Worm (Caenorhabditis elegans): Measurements from ENCODE around the gene F53G2.1.
A peak's percentile ranks its signal among the peaks of the same experiment; 100 is the strongest.

Gene F53G2.1

ce11 chrII:2446727-2447126 lies 41.8 kb upstream of the F53G2.1 start:
- no peak for TF ChIP-seq grh-1 (GFP tag; IDR thresholded peaks at IDR 0.05)
- no peak for TF ChIP-seq ama-1 (optimal IDR thresholded peaks at IDR 0.05)
- no peak for TF ChIP-seq efl-1 (optimal IDR thresholded peaks at IDR 0.05)
- peak in 1 of 2 experiments; percentile 11 for TF ChIP-seq efl-1 (GFP tag; optimal IDR thresholded peaks at IDR 0.05 in 1 of 2)

- TF ChIP-seq aly-2 (tag; optimal IDR thresholded peaks at IDR 0.05) (peak; percentile 29), C16A3.4 (tag; optimal IDR thresholded peaks at IDR 0.05) (no peak), elt-2 (tag; optimal IDR thresholded peaks at IDR 0.05) (peak; percentile 24), unc-30 (tag; optimal IDR thresholded peaks at IDR 0.05) (no peak), nhr-77 (tag; optimal IDR thresholded peaks at IDR 0.05) (no peak), pqm-1 (tag; optimal IDR thresholded peaks at IDR 0.05) (no peak), lin-14 (GFP tag; optimal IDR thresholded peaks at IDR 0.05) (peak; percentile 46), aha-1 (tag; optimal IDR thresholded peaks at IDR 0.05) (no peak), fkh-4 (tag; optimal IDR thresholded peaks at IDR 0.05; ENCODE audit: borderline replicate concordance) (peak; percentile 38), unc-62 (GFP tag; optimal IDR thresholded peaks at IDR 0.05) (no peak), lin-35 (GFP tag; optimal IDR thresholded peaks at IDR 0.05) (peak; percentile 88 to 89), hpl-2 (GFP tag; optimal IDR thresholded peaks at IDR 0.05) (no peak), sptf-1 (tag; optimal IDR thresholded peaks at IDR 0.05) (no peak), elt-3 (tag; optimal IDR thresholded peaks at IDR 0.05) (no peak), irx-1 (tag; optimal IDR thresholded peaks at IDR 0.05) (peak; percentile 81), unc-98 (GFP tag; IDR thresholded peaks at IDR 0.05) (peak; percentile 59; the same call in 1 of the 2 replicates), rnt-1 (tag; optimal IDR thresholded peaks at IDR 0.05) (peak; percentile 93), F16B12.6 (tag; optimal IDR thresholded peaks at IDR 0.05) (no peak), lir-3 (tag; optimal IDR thresholded peaks at IDR 0.05; ENCODE audit: poor library complexity) (no peak), nhr-90 (tag; optimal IDR thresholded peaks at IDR 0.05; ENCODE audit: poor library complexity) (peak; percentile 75), mep-1 (tag; optimal IDR thresholded peaks at IDR 0.05) (peak; percentile 51), ztf-4 (tag; optimal IDR thresholded peaks at IDR 0.05) (no peak), sox-4 (tag; optimal IDR thresholded peaks at IDR 0.05) (peak; percentile 19), nhr-47 (tag; optimal IDR thresholded peaks at IDR 0.05) (peak; percentile 69), dsc-1 (tag; optimal IDR thresholded peaks at IDR 0.05) (peak; percentile 55), blmp-1 (tag; optimal IDR thresholded peaks at IDR 0.05) (no peak), pag-3 (tag; optimal IDR thresholded peaks at IDR 0.05; ENCODE audit: borderline replicate concordance, insufficient read depth) (no peak), nhr-71 (tag; optimal IDR thresholded peaks at IDR 0.05) (peak; percentile 74), nhr-85 (tag) (peak; percentile 81), pax-3 (tag; optimal IDR thresholded peaks at IDR 0.05) (peak; percentile 67), snu-23 (GFP tag; optimal IDR thresholded peaks at IDR 0.05) (peak; percentile 58), ceh-88 (GFP tag; IDR thresholded peaks at IDR 0.05) (no peak), fos-1 (tag; optimal IDR thresholded peaks at IDR 0.05) (no peak), tbx-2 (tag; optimal IDR thresholded peaks at IDR 0.05) (peak; percentile 67), grh-1 (GFP tag; IDR thresholded peaks at IDR 0.05) (0 out of 2 replicates have a peak, but pooled peaks have one; percentile 53), zip-4 (GFP tag; optimal IDR thresholded peaks at IDR 0.05) (peak; percentile 9), lsy-2 (tag; optimal IDR thresholded peaks at IDR 0.05) (peak; percentile 48 to 53), efl-1 (optimal IDR thresholded peaks at IDR 0.05) (peak; percentile 89 to 91), efl-1 (GFP tag; optimal IDR thresholded peaks at IDR 0.05 in 1 of 2) (peak; percentile 89 to 98), nhr-20 (tag; optimal IDR thresholded peaks at IDR 0.05) (peak; percentile 47), ets-5 (GFP tag; IDR thresholded peaks at IDR 0.05) (no peak), dpl-1 (GFP tag; optimal IDR thresholded peaks at IDR 0.05) (peak; percentile 83 to 89 (median 84)), xbp-1 (tag; optimal IDR thresholded peaks at IDR 0.05) (peak; percentile 49), ceh-82 (tag; optimal IDR thresholded peaks at IDR 0.05) (peak in 2 of 3 experiments; percentile 24 to 31), lin-15B (tag; optimal IDR thresholded peaks at IDR 0.05) (peak; percentile 22), ztf-11 (tag; optimal IDR thresholded peaks at IDR 0.05) (peak in 1 of 2 experiments; percentile 68), nhr-237 (tag; optimal IDR thresholded peaks at IDR 0.05) (no peak), ceh-90 (tag; optimal IDR thresholded peaks at IDR 0.05) (peak; percentile 89), fkh-10 (GFP tag; optimal IDR thresholded peaks at IDR 0.05) (no peak), C04F5.9 (tag; optimal IDR thresholded peaks at IDR 0.05) (peak; percentile 19)
These were observed 37.5 kb upstream of the F53G2.1 start for ce11 chrII:2450990-2451389.
